Worm (Caenorhabditis elegans) whole organism, early embryonic: ENCODE data around the gene dyf-17.

Source experiments
- F13C5.2 ChIP-seq: sonication (generic microtip); optimal IDR thresholded peaks from 2 replicates; lab custom pipeline; 2017; ENCODE audit warnings: mild to moderate bottlenecking, missing genetic modification characterization, inconsistent platforms, missing compliant biosample characterization
- aly-1 ChIP-seq: sonication (generic microtip); optimal IDR thresholded peaks from 2 replicates; lab custom pipeline; 2016; ENCODE audit warnings: missing genetic modification characterization, missing compliant biosample characterization
- ama-1 ChIP-seq: fragments of 150-350 bp; optimal IDR thresholded peaks from 2 replicates; lab custom pipeline; 2014
- flt-1 ChIP-seq: fragments of 200-800 bp; sonication (Bioruptor generic); IDR thresholded peaks from 2 replicates; pipeline ENCODE4 v1.3.6; 2022; ENCODE audit warnings: missing genetic modification characterization, missing compliant biosample characterization
- pes-1 ChIP-seq: fragments of 200-800 bp; sonication (Bioruptor generic); IDR thresholded peaks from 2 replicates; pipeline ENCODE4 v1.3.6; 2022; ENCODE audit warnings: missing genetic modification reagents, missing genetic modification characterization, missing compliant biosample characterization

DNA sequence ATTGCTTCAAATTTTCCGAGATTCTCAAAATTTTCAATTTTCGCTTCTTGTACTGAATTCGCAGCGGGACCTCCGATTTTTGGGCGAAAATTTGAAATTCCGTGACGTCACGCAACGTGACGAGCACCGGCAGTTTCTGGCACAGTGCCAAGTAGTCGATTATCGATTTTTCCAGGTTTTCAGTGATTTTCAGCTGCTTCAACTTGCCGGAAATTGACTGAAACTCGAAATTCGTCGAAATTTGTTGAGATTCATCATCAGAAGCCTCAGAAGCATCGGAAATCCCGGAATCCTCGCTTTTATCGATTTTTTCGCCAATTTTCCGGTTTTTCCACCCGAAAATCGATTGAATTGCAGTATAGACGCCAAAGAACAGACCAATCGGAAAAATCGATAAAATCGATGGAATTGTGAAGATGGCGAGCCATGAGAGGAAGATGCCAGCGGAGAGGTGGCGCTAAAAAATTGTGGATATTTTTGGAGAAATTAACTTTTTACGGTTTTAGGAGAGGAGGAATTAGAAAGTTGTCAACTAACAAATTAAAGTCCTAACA, 4.6 kb downstream of the dyf-17 start:
- TF ChIP-seq aly-1 (tag; lab: Kevin White, UChicago) (no peak), ama-1 (lab: Kevin White, UChicago) (no peak), pes-1 (GFP tag; lab: Robert Waterston, UW) (no peak), F13C5.2 (no peak), flt-1 (GFP tag; lab: Robert Waterston, UW) (no peak)
